Fruit fly (Drosophila melanogaster): ENCODE data around the gene CG14546.

The CG14546 gene

DNA sequence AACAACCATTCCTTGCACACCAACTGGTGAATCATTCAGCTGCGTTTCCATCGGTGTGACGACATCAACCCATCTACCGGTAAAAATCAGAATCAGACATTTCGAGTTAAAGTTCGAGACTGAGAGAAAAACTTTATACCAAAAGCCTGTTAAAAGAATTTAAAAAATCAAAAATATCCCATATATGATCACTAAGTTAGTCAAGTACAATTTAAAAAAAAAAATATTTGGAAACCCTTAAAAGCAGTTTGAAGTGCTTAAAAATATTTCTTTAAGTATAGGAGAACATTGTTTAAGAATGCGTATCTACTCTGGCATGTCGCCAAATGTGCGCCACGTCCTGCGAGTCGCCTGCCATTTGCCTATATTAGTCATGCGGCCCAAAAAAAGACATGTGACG, 46.1 kb upstream of the CG14546 start (continued):
- TF ChIP-seq sd (tag; optimal IDR thresholded peaks at IDR 0.05) = no peak
- no peak for TF ChIP-seq Vsx1 (GFP tag; optimal IDR thresholded peaks at IDR 0.05)
- TF ChIP-seq jigr1 (GFP tag; IDR thresholded peaks at IDR 0.05) = no peak
- no peak for TF ChIP-seq nerfin-1 (tag; optimal IDR thresholded peaks at IDR 0.05)
- TF ChIP-seq CG8388 (GFP tag; optimal IDR thresholded peaks at IDR 0.05) = no peak
- TF ChIP-seq CG15073 (GFP tag; optimal IDR thresholded peaks at IDR 0.05) = no peak
- peak; percentile 43 for TF ChIP-seq CG3281 (GFP tag; optimal IDR thresholded peaks at IDR 0.05)
- no peak for TF ChIP-seq CG34376 (GFP tag; optimal IDR thresholded peaks at IDR 0.05)
- peak; percentile 46; the same call in 1 of the 2 replicates for TF ChIP-seq CG9215 (GFP tag; IDR thresholded peaks at IDR 0.05)
- no peak for TF ChIP-seq nerfin-2 (GFP tag; IDR thresholded peaks at IDR 0.05; ENCODE audit: partially characterized antibody)
- TF ChIP-seq NFAT (GFP tag; IDR thresholded peaks at IDR 0.05) = no peak
- TF ChIP-seq CG11560 (tag; IDR thresholded peaks at IDR 0.05) = no peak
- no peak for TF ChIP-seq tx (GFP tag; optimal IDR thresholded peaks at IDR 0.05)
- TF ChIP-seq Dip2 (GFP tag; IDR thresholded peaks at IDR 0.05) = no peak
- TF ChIP-seq ind (GFP tag; optimal IDR thresholded peaks at IDR 0.05) = peak; percentile 6
- no peak for TF ChIP-seq Dref (GFP tag; IDR thresholded peaks at IDR 0.05)
- TF ChIP-seq BtbVII (GFP tag; optimal IDR thresholded peaks at IDR 0.05) = peak; percentile 23
- TF ChIP-seq CG9932 (GFP tag; IDR thresholded peaks at IDR 0.05) = peak; percentile 56
- peak; percentile 15 for TF ChIP-seq NfI (GFP tag; optimal IDR thresholded peaks at IDR 0.05)
- no peak for TF ChIP-seq inv (GFP tag; IDR thresholded peaks at IDR 0.05; ENCODE audit: partially characterized antibody)
- TF ChIP-seq CG7963 (GFP tag; IDR thresholded peaks at IDR 0.05; ENCODE audit: partially characterized antibody) = no peak
- peak; percentile 12 for TF ChIP-seq HHEX (GFP tag; optimal IDR thresholded peaks at IDR 0.05)
- no peak for TF ChIP-seq phol (tag; optimal IDR thresholded peaks at IDR 0.05)
- TF ChIP-seq Aef1 (GFP tag; IDR thresholded peaks at IDR 0.05) = no peak
- no peak for TF ChIP-seq abd-A (tag; optimal IDR thresholded peaks at IDR 0.05)
- no peak for TF ChIP-seq pzg (GFP tag; optimal IDR thresholded peaks at IDR 0.05)
- no peak for TF ChIP-seq pb (GFP tag; optimal IDR thresholded peaks at IDR 0.05)
- TF ChIP-seq emc (GFP tag; optimal IDR thresholded peaks at IDR 0.05) = no peak
- TF ChIP-seq HLHmδ (GFP tag; optimal IDR thresholded peaks at IDR 0.05) = no peak
- no peak for TF ChIP-seq toy (GFP tag; IDR thresholded peaks at IDR 0.05)
- TF ChIP-seq YL-1 (GFP tag; optimal IDR thresholded peaks at IDR 0.05) = no peak
- no peak for TF ChIP-seq Xrp1 (GFP tag; IDR thresholded peaks at IDR 0.05)
- TF ChIP-seq C15 (GFP tag; IDR thresholded peaks at IDR 0.05) = no peak
- no peak for TF ChIP-seq jumu (GFP tag; optimal IDR thresholded peaks at IDR 0.05)
- no peak for TF ChIP-seq Lim3 (GFP tag; IDR thresholded peaks at IDR 0.05)
- TF ChIP-seq Ets97D (GFP tag; optimal IDR thresholded peaks at IDR 0.05) = no peak
- no peak for TF ChIP-seq run (tag; optimal IDR thresholded peaks at IDR 0.05)
- TF ChIP-seq Six4 (GFP tag; optimal IDR thresholded peaks at IDR 0.05) = no peak
- TF ChIP-seq CG15696 (tag; optimal IDR thresholded peaks at IDR 0.05) = no peak
- TF ChIP-seq Rfx (GFP tag; IDR thresholded peaks at IDR 0.05) = peak; percentile 67
- TF ChIP-seq CG12299 (tag; optimal IDR thresholded peaks at IDR 0.05) = no peak
- no peak for TF ChIP-seq tup (GFP tag; optimal IDR thresholded peaks at IDR 0.05)
- TF ChIP-seq CG13624 (GFP tag; optimal IDR thresholded peaks at IDR 0.05) = peak; percentile 64
- TF ChIP-seq CG33557 (GFP tag; optimal IDR thresholded peaks at IDR 0.05) = no peak
- no peak for TF ChIP-seq jing (GFP tag; optimal IDR thresholded peaks at IDR 0.05)
- no peak for TF ChIP-seq CG12219 (GFP tag; optimal IDR thresholded peaks at IDR 0.05)
- TF ChIP-seq CG3838 (GFP tag; optimal IDR thresholded peaks at IDR 0.05) = no peak
- TF ChIP-seq pnt (GFP tag; optimal IDR thresholded peaks at IDR 0.05) = no peak
- TF ChIP-seq CHES-1-like (GFP tag; optimal IDR thresholded peaks at IDR 0.05) = no peak
- TF ChIP-seq slp2 (GFP tag; optimal IDR thresholded peaks at IDR 0.05) = no peak
- TF ChIP-seq ac (GFP tag; optimal IDR thresholded peaks at IDR 0.05) = no peak
- TF ChIP-seq CG16863 (GFP tag; optimal IDR thresholded peaks at IDR 0.05) = no peak

Data from whole organism, embryonic.